Worm (Caenorhabditis elegans) whole organism, L4 larva: ENCODE measurements around the gene T26C5.3.

Experiments used
- F49E8.2 ChIP-seq: sonication (generic microtip); optimal IDR thresholded peaks from 2 replicates; lab custom pipeline; 2016; ENCODE audit warnings: missing compliant biosample characterization, mild to moderate bottlenecking, missing genetic modification characterization, borderline replicate concordance
- ZK546.5 ChIP-seq, 2 experiments: sonication (generic microtip); optimal IDR thresholded peaks; 2 replicates each; lab custom pipeline; 2017; ENCODE audit warnings: missing biosample characterization in 2 of 2, missing genetic modification characterization in 2 of 2
- ama-1 ChIP-seq: fragments of 150-350 bp; optimal IDR thresholded peaks from 2 replicates; lab custom pipeline; 2014; ENCODE audit warnings: inconsistent platforms, mixed read lengths
- egl-27 ChIP-seq: sonication (generic microtip); optimal IDR thresholded peaks from 3 replicates; lab custom pipeline; 2017; ENCODE audit warnings: missing biosample characterization, missing genetic modification reagents, missing genetic modification characterization
- madf-5 ChIP-seq, 2 experiments: fragments of 200-800 bp; sonication (Bioruptor generic); IDR thresholded peaks; 2 replicates each; pipeline ENCODE4 v1.3.6; 2022; ENCODE audit warnings: missing compliant biosample characterization in 2 of 2, missing genetic modification characterization in 2 of 2
- nhr-11 ChIP-seq: fragments of 150-350 bp; optimal IDR thresholded peaks from 2 replicates; lab custom pipeline; 2014; ENCODE audit warnings: missing biosample characterization, missing genetic modification characterization
- skn-1 ChIP-seq: fragments of 150-350 bp; optimal IDR thresholded peaks from 2 replicates; lab custom pipeline; 2014; ENCODE audit warnings: missing biosample characterization, missing genetic modification characterization

ce11 chrII:9265705-9266104 lies 29.3 kb downstream of the T26C5.3 start:
- no peak for TF ChIP-seq nhr-11 (tag; lab: Kevin White, UChicago)
- TF ChIP-seq ZK546.5 (tag; optimal IDR thresholded peaks at IDR 0.05; lab: Kevin White, UChicago): no peak
- TF ChIP-seq F49E8.2: no peak
- no peak for TF ChIP-seq skn-1 (tag; lab: Kevin White, UChicago)
- TF ChIP-seq egl-27 (tag; lab: Kevin White, UChicago): no peak
- no peak for TF ChIP-seq madf-5 (GFP tag; IDR thresholded peaks at IDR 0.05; lab: Robert Waterston, UW)
- no peak for TF ChIP-seq ama-1
